Fruit fly (Drosophila melanogaster): ENCODE results near the gene Pp1-87B.

The Pp1-87B gene

dm6 chr3R:12382563-12382962, 43.2 kb downstream of the Pp1-87B start, which contains the start of gene CG10035:
Gene CG10035, minus strand, starts transcription at chr3R:12382691.
- no peak for TF ChIP-seq CG17801 (GFP tag; optimal IDR thresholded peaks at IDR 0.05; ENCODE audit: partially characterized antibody)

DNA sequence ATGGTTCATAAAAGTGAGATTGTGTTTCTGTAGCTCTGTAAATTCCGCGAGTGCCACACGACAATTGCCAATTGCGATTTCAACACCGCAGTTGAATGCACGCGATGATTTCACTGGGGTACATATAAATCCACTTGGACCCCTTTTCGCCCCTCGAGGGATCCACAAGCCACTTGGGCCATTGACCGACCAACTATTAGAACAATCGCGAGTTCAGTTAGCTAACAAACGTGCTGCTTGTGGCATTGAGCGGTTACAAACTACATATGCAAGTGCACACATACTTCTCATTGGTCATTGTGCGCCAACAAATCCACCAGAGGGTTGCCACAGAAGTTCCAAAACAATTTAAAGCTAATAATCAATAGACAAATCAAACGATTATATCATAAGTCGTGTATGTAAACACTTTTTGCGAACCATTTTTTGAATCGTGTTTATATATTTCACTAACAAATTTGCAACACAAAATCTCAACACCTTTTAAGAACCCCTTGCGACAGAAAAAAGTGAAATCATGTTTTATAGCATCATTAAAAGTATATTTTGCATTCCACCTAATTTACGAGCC, 44.5 kb downstream of the Pp1-87B start:
- no peak for TF ChIP-seq CG17801 (GFP tag; optimal IDR thresholded peaks at IDR 0.05; ENCODE audit: partially characterized antibody)

- no peak for TF ChIP-seq CG17801 (GFP tag; optimal IDR thresholded peaks at IDR 0.05; ENCODE audit: partially characterized antibody)
Measured at dm6 chr3R:12379708-12380107, 46.0 kb downstream of the Pp1-87B start, which contains the start of gene GstD8. Gene GstD8, plus strand, starts transcription at chr3R:12380008.

DNA sequence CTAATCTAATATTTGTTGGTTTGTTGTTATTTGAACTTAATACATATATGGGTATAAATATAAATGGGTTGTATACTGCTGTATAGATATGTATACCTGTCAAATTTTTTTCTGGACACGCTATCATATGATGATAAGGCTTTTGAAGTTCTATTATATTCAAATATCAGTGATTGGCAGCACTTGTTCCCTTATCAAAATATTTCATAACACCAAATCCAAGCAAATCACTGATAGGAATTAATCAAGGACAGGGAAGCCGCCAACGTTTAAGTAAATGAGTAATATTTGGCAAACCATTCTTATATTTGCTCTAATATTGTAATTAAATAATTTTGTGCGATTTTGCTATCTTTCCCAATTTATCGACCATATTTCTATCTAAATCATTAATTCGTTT, 46.5 kb downstream of the Pp1-87B start:
- no peak for TF ChIP-seq CG17801 (GFP tag; optimal IDR thresholded peaks at IDR 0.05; ENCODE audit: partially characterized antibody)

DNA sequence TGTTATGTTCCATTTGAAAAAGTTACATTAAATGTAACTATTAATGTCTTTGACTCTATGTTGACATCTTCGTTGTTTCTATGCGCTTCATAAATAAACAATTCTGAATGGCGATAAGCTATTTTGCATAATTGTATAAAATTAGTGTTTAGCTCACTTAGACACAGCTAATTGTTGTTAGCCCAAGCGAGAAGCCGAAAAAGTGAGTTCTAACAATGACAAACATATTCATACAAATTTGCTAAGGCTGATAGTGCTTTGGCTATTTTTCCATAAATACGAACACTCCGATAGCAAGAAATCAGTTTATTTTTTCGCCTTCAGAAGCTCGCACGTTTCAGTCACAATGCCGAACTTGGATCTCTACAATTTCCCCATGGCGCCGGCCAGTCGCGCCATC, 47.5 kb downstream of the Pp1-87B start, which contains the start of gene GstD7:
Gene GstD7 (plus strand): TSS at position 301 of the 400 bp plus-strand sequence.
- no peak for TF ChIP-seq CG17801 (GFP tag; optimal IDR thresholded peaks at IDR 0.05; ENCODE audit: partially characterized antibody)

DNA sequence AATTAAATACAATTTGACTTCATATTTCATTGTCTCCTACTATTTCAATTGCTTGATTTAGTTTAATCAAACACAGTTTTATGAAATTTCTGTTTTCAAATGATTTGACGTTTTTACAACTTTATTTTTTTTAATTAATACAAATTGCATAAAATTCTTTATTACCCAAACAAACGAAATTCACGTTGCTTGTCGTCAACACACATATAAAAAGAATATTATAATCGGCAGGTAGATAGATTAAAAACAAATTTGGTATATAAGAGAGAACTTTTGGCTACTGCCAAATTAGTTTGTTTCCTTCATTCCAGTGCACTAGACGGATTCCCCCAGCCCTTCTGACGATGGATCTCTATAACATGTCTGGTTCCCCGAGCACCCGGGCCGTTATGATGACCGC, 48.9 kb downstream of the Pp1-87B start, which contains the start of gene GstD6:
Gene GstD6 (plus strand): TSS at position 301 of the 400 bp plus-strand sequence.
- no peak for TF ChIP-seq CG17801 (GFP tag; optimal IDR thresholded peaks at IDR 0.05; ENCODE audit: partially characterized antibody)

dm6 chr3R:12375258-12375783, 50.4 kb downstream of the Pp1-87B start, which contains the start of gene GstD5:
Gene GstD5, plus strand, starts transcription at chr3R:12375733.
- TF ChIP-seq CG17801 (GFP tag; optimal IDR thresholded peaks at IDR 0.05; ENCODE audit: partially characterized antibody): no peak

dm6 chr3R:12373800-12374199, 51.9 kb downstream of the Pp1-87B start, which contains the start of gene GstD4:
Gene GstD4, plus strand, starts transcription at chr3R:12374100.
- TF ChIP-seq CG17801 (GFP tag; optimal IDR thresholded peaks at IDR 0.05; ENCODE audit: partially characterized antibody): no peak

Measured in ovary, adult (tissue).